Fruit fly (Drosophila melanogaster) whole organism, larva: ENCODE measurements around the gene CG42699.

Source experiments
- noc ChIP-seq: fragments of 200-800 bp; sonication (Bioruptor generic); optimal IDR thresholded peaks from 3 replicates; lab custom pipeline; 2019; ENCODE audit warnings: missing biosample characterization, mild to moderate bottlenecking, missing genetic modification characterization, moderate library complexity

The CG42699 gene

dm6 chrX:5764001-5764892, at the start of gene CG42699, which contains the start of gene MAPk-Ak2:
Gene CG42699 (plus strand): TSS chrX:5764553.
Gene MAPk-Ak2 (minus strand): TSS chrX:5764203.
- TF ChIP-seq noc (tag; lab: Kevin White, UChicago), result peak; percentile 46

- TF ChIP-seq noc (tag; lab: Kevin White, UChicago), result no peak
Observed at dm6 chrX:5714786-5715185, 49.6 kb upstream of the CG42699 start.

dm6 chrX:5715455-5716227, 48.7 kb upstream of the CG42699 start:
- peak; percentile 95 for TF ChIP-seq noc (tag; lab: Kevin White, UChicago)

- TF ChIP-seq noc (tag; lab: Kevin White, UChicago), result no peak
Observed at dm6 chrX:5717741-5718475, 46.4 kb upstream of the CG42699 start, which contains the start of gene CG33080. Gene CG33080 (minus strand): TSS chrX:5717778.

dm6 chrX:5718476-5719012, 45.8 kb upstream of the CG42699 start:
- TF ChIP-seq noc (tag; lab: Kevin White, UChicago), result peak; percentile 98

- TF ChIP-seq noc (tag; lab: Kevin White, UChicago), result no peak
Observed at dm6 chrX:5723577-5723976, 40.8 kb upstream of the CG42699 start.

dm6 chrX:5724151-5724699, 40.1 kb upstream of the CG42699 start:
- no peak for TF ChIP-seq noc (tag; lab: Kevin White, UChicago)

dm6 chrX:5724744-5725185, 39.6 kb upstream of the CG42699 start:
- TF ChIP-seq noc (tag; lab: Kevin White, UChicago), result no peak

- no peak for TF ChIP-seq noc (tag; lab: Kevin White, UChicago)
Observed at dm6 chrX:5732440-5732839, 31.9 kb upstream of the CG42699 start, which contains the start of gene CG15773. Gene CG15773 (plus strand): TSS chrX:5732740.

- peak; percentile 97 for TF ChIP-seq noc (tag; lab: Kevin White, UChicago)
Observed at dm6 chrX:5735268-5735941, 28.9 kb upstream of the CG42699 start.

- TF ChIP-seq noc (tag; lab: Kevin White, UChicago), result no peak
Observed at dm6 chrX:5737157-5737556, 27.2 kb upstream of the CG42699 start.

dm6 chrX:5737676-5738220, 26.6 kb upstream of the CG42699 start, which contains the start of gene Snx27:
Gene Snx27 (minus strand): TSS chrX:5738031.
- TF ChIP-seq noc (tag; lab: Kevin White, UChicago), result peak; percentile 46

dm6 chrX:5741625-5742024, 22.7 kb upstream of the CG42699 start:
- TF ChIP-seq noc (tag; lab: Kevin White, UChicago), result no peak
